Worm (Caenorhabditis elegans) whole organism, L1 larva: Measurements from ENCODE around the gene sru-45.

Experiments
- ama-1 ChIP-seq: fragments of 150-350 bp; optimal IDR thresholded peaks from 2 replicates; lab custom pipeline; 2014
- dpl-1 ChIP-seq, 3 experiments: fragments of 150-350 bp in 2 of 3; sonication (generic microtip) in 1 of 3; optimal IDR thresholded peaks; 2 replicates each; lab custom pipeline; 2014 to 2017; ENCODE audit warnings: missing biosample characterization in 3 of 3, missing genetic modification characterization in 3 of 3, missing genetic modification reagents in 3 of 3
- egl-27 ChIP-seq, 2 experiments: fragments of 150-350 bp in 1 of 2; sonication (generic microtip); optimal IDR thresholded peaks; 3 replicates each; lab custom pipeline; 2017 to 2018; ENCODE audit warnings: missing biosample characterization in 2 of 2, missing genetic modification characterization in 2 of 2, missing genetic modification reagents in 2 of 2
- elt-3 ChIP-seq, 6 experiments: fragments of 150-350 bp in 1 of 6; sonication (generic microtip); optimal IDR thresholded peaks; 2 replicates each; lab custom pipeline; 2017 to 2018; ENCODE audit warnings: missing biosample characterization in 6 of 6, missing genetic modification characterization in 6 of 6, inconsistent platforms in 1 of 6
- lin-13 ChIP-seq: fragments of 150-350 bp; optimal IDR thresholded peaks from 2 replicates; lab custom pipeline; 2014; ENCODE audit warnings: missing biosample characterization, missing genetic modification reagents, missing genetic modification characterization

DNA sequence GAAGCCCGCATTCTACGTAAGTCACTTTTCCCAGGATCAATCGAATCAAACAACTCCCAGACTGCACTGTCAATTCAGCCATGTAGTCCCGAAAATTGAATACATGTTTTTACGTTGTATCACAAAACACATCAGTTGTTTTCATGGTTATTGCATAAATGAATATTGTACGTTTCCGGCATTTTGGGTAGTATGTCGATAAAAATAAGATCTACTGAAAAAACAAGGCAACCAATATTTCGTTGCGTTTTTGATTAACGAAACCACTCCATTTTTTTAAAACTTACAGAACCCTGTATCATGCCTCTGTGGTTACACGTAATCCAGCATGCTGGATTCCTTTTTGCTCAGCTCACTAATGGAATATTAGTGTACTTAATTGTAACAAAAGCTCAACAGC, 7.4 kb downstream of the sru-45 start, which contains the start of gene str-149:
- TF ChIP-seq dpl-1 (GFP tag; optimal IDR thresholded peaks at IDR 0.05; lab: Kevin White, UChicago): no peak
- TF ChIP-seq elt-3 (tag; optimal IDR thresholded peaks at IDR 0.05; lab: Kevin White, UChicago): no peak
- no peak for TF ChIP-seq lin-13 (GFP tag; lab: Kevin White, UChicago)
- TF ChIP-seq ama-1 (lab: Kevin White, UChicago): no peak
- TF ChIP-seq egl-27 (tag; optimal IDR thresholded peaks at IDR 0.05; lab: Kevin White, UChicago): no peak
